Worm (Caenorhabditis elegans) whole organism, late embryonic: ENCODE measurements around the gene acs-17.

Experiments used
- C38D4.7 ChIP-seq: fragments of 200-800 bp; sonication (Bioruptor generic); optimal IDR thresholded peaks from 2 replicates; lab custom pipeline; 2018; ENCODE audit warnings: mild to moderate bottlenecking, missing genetic modification characterization, moderate library complexity, missing compliant biosample characterization
- K02D7.2 ChIP-seq: sonication (generic microtip); optimal IDR thresholded peaks from 2 replicates; lab custom pipeline; 2017; ENCODE audit warnings: mild to moderate bottlenecking, missing genetic modification characterization, missing compliant biosample characterization
- Y22D7AL.16 ChIP-seq: sonication (generic microtip); optimal IDR thresholded peaks from 2 replicates; lab custom pipeline; 2016; ENCODE audit warnings: missing genetic modification characterization, missing compliant biosample characterization
- ceh-14 ChIP-seq: sonication (generic microtip); optimal IDR thresholded peaks from 2 replicates; lab custom pipeline; 2016; ENCODE audit warnings: missing genotype, missing genetic modification characterization, missing compliant biosample characterization
- ceh-18 ChIP-seq: sonication (generic microtip); optimal IDR thresholded peaks from 2 replicates; lab custom pipeline; 2016; ENCODE audit warnings: missing genetic modification characterization, missing compliant biosample characterization
- ceh-19 ChIP-seq: fragments of 200-800 bp; sonication (Bioruptor generic); optimal IDR thresholded peaks from 2 replicates; lab custom pipeline; 2018; ENCODE audit warnings: mild to moderate bottlenecking, missing genetic modification characterization, missing compliant biosample characterization
- ceh-2 ChIP-seq: sonication (generic microtip); optimal IDR thresholded peaks from 2 replicates; lab custom pipeline; 2016; ENCODE audit warnings: missing genotype, missing genetic modification characterization, missing compliant biosample characterization
- ceh-22 ChIP-seq: sonication (generic microtip); optimal IDR thresholded peaks from 2 replicates; lab custom pipeline; 2017; ENCODE audit warnings: missing biosample characterization, missing genetic modification characterization
- ceh-24 ChIP-seq: sonication (generic microtip); optimal IDR thresholded peaks from 2 replicates; lab custom pipeline; 2016; ENCODE audit warnings: mild to moderate bottlenecking, missing genetic modification characterization, missing compliant biosample characterization
- ceh-31 ChIP-seq: sonication (generic microtip); optimal IDR thresholded peaks from 2 replicates; lab custom pipeline; 2016; ENCODE audit warnings: missing genetic modification characterization, missing compliant biosample characterization
- ceh-34 ChIP-seq: sonication (generic microtip); optimal IDR thresholded peaks from 2 replicates; lab custom pipeline; 2016; ENCODE audit warnings: mild to moderate bottlenecking, missing genetic modification characterization, missing compliant biosample characterization
- ceh-45 ChIP-seq: fragments of 200-800 bp; sonication (Bioruptor generic); IDR thresholded peaks from 2 replicates; pipeline ENCODE4 v1.3.6; 2022; ENCODE audit warnings: missing genetic modification reagents, missing genetic modification characterization, missing compliant biosample characterization
- ceh-9 ChIP-seq: sonication (generic microtip); optimal IDR thresholded peaks from 2 replicates; lab custom pipeline; 2016; ENCODE audit warnings: mild to moderate bottlenecking, missing genetic modification characterization, inconsistent platforms, missing compliant biosample characterization
- che-1 ChIP-seq: sonication (generic microtip); optimal IDR thresholded peaks from 2 replicates; lab custom pipeline; 2016; ENCODE audit warnings: mild to moderate bottlenecking, missing genetic modification characterization, missing compliant biosample characterization
- dve-1 ChIP-seq: sonication (generic microtip); optimal IDR thresholded peaks from 2 replicates; lab custom pipeline; 2017; ENCODE audit warnings: antibody characterized with exemption, mild to moderate bottlenecking, missing genetic modification characterization, missing compliant biosample characterization
- elt-4 ChIP-seq: sonication (generic microtip); optimal IDR thresholded peaks from 2 replicates; lab custom pipeline; 2016; ENCODE audit warnings: missing genetic modification characterization, missing compliant biosample characterization
- fax-1 ChIP-seq: sonication (generic microtip); optimal IDR thresholded peaks from 2 replicates; lab custom pipeline; 2016; ENCODE audit warnings: missing genotype, missing genetic modification characterization, missing compliant biosample characterization
- fkh-6 ChIP-seq: sonication (generic microtip); optimal IDR thresholded peaks from 2 replicates; lab custom pipeline; 2016; ENCODE audit warnings: missing genetic modification characterization, missing compliant biosample characterization
- gmeb-2 ChIP-seq: sonication (generic microtip); optimal IDR thresholded peaks from 2 replicates; lab custom pipeline; 2016; ENCODE audit warnings: missing genetic modification characterization, inconsistent platforms, missing compliant biosample characterization
- hlh-13 ChIP-seq: fragments of 200-800 bp; sonication (Bioruptor generic); optimal IDR thresholded peaks from 2 replicates; lab custom pipeline; 2018; ENCODE audit warnings: mild to moderate bottlenecking, missing genetic modification characterization, missing compliant biosample characterization
- hlh-15 ChIP-seq: sonication (generic microtip); optimal IDR thresholded peaks from 2 replicates; lab custom pipeline; 2016; ENCODE audit warnings: missing genetic modification characterization, missing compliant biosample characterization
- hlh-30 ChIP-seq: sonication (generic microtip); optimal IDR thresholded peaks from 2 replicates; lab custom pipeline; 2017; ENCODE audit warnings: antibody characterized with exemption, missing genetic modification characterization, missing compliant biosample characterization; ENCODE audit not compliant: insufficient read depth
- hlh-6 ChIP-seq: sonication (generic microtip); optimal IDR thresholded peaks from 2 replicates; lab custom pipeline; 2016; ENCODE audit warnings: missing genotype, missing genetic modification characterization, missing compliant biosample characterization
- lin-11 ChIP-seq: fragments of 200-800 bp; sonication (Bioruptor generic); optimal IDR thresholded peaks from 2 replicates; lab custom pipeline; 2018; ENCODE audit warnings: mild to moderate bottlenecking, missing genetic modification characterization, missing compliant biosample characterization
- mec-3 ChIP-seq: sonication (generic microtip); optimal IDR thresholded peaks from 2 replicates; lab custom pipeline; 2016; ENCODE audit warnings: borderline replicate concordance, missing genetic modification characterization, missing compliant biosample characterization
- nfya-1 ChIP-seq: sonication (generic microtip); optimal IDR thresholded peaks from 2 replicates; lab custom pipeline; 2017; ENCODE audit warnings: missing genetic modification characterization, mild to moderate bottlenecking, missing compliant biosample characterization, antibody characterized with exemption, moderate library complexity
- nhr-11 ChIP-seq: fragments of 150-350 bp; optimal IDR thresholded peaks from 2 replicates; lab custom pipeline; 2014; ENCODE audit warnings: missing biosample characterization, missing genetic modification characterization
- nhr-232 ChIP-seq: sonication (generic microtip); optimal IDR thresholded peaks from 2 replicates; lab custom pipeline; 2016; ENCODE audit warnings: missing genetic modification characterization, missing compliant biosample characterization
- npax-4 ChIP-seq: sonication (generic microtip); optimal IDR thresholded peaks from 2 replicates; lab custom pipeline; 2016; ENCODE audit warnings: missing genetic modification characterization, missing compliant biosample characterization
- pag-3 ChIP-seq: sonication (generic microtip); optimal IDR thresholded peaks from 2 replicates; lab custom pipeline; 2016; ENCODE audit warnings: missing compliant biosample characterization, missing genetic modification characterization, borderline replicate concordance
- pat-9 ChIP-seq: fragments of 200-800 bp; sonication (Bioruptor generic); optimal IDR thresholded peaks from 2 replicates; lab custom pipeline; 2018; ENCODE audit warnings: mild to moderate bottlenecking, missing genetic modification characterization, moderate library complexity, missing compliant biosample characterization
- pax-1 ChIP-seq: fragments of 150-350 bp; optimal IDR thresholded peaks from 2 replicates; lab custom pipeline; 2014; ENCODE audit warnings: missing biosample characterization, missing genetic modification characterization
- pha-4 ChIP-seq: fragments of 150-350 bp; optimal IDR thresholded peaks from 2 replicates; lab custom pipeline; 2018; ENCODE audit warnings: missing biosample characterization, missing genetic modification reagents, missing genetic modification characterization
- pros-1 ChIP-seq: fragments of 150-350 bp; optimal IDR thresholded peaks from 2 replicates; lab custom pipeline; 2014; ENCODE audit warnings: missing biosample characterization, missing genetic modification reagents, missing genetic modification characterization
- ref-2 ChIP-seq: sonication (generic microtip); optimal IDR thresholded peaks from 2 replicates; lab custom pipeline; 2016; ENCODE audit warnings: missing genetic modification characterization, missing compliant biosample characterization
- sdc-2 ChIP-seq: sonication (generic microtip); optimal IDR thresholded peaks from 2 replicates; lab custom pipeline; 2016; ENCODE audit warnings: missing genotype, missing genetic modification characterization, missing compliant biosample characterization
- sox-2 ChIP-seq: fragments of 200-800 bp; sonication (Bioruptor generic); IDR thresholded peaks from 2 replicates; pipeline ENCODE4 v1.3.6; 2022; ENCODE audit warnings: missing genetic modification reagents, missing genetic modification characterization, missing compliant biosample characterization
- tbx-2 ChIP-seq: sonication (generic microtip); optimal IDR thresholded peaks from 2 replicates; lab custom pipeline; 2016; ENCODE audit warnings: missing genetic modification characterization, missing compliant biosample characterization
- unc-3 ChIP-seq, 2 experiments: fragments of 200-800 bp in 1 of 2; sonication (Bioruptor generic) in 1 of 2; sonication (generic microtip) in 1 of 2; conservative IDR thresholded peaks in 1 of 2; optimal IDR thresholded peaks in 1 of 2; 2 replicates each; pipeline versions ENCODE4 v1.3.6 to Lab custom; 2016 to 2022; ENCODE audit warnings: missing compliant biosample characterization in 2 of 2, missing genetic modification characterization in 2 of 2, missing genetic modification reagents in 1 of 2
- unc-42 ChIP-seq: sonication (generic microtip); optimal IDR thresholded peaks from 2 replicates; lab custom pipeline; 2016; ENCODE audit warnings: missing genotype, missing genetic modification characterization, missing compliant biosample characterization
- unc-55 ChIP-seq: sonication (generic microtip); optimal IDR thresholded peaks from 2 replicates; lab custom pipeline; 2017; ENCODE audit warnings: missing biosample characterization, missing genetic modification reagents, missing genetic modification characterization
- unc-86 ChIP-seq: sonication (generic microtip); optimal IDR thresholded peaks from 2 replicates; lab custom pipeline; 2016; ENCODE audit warnings: missing genetic modification characterization, missing compliant biosample characterization
- zip-5 ChIP-seq: sonication (generic microtip); optimal IDR thresholded peaks from 2 replicates; lab custom pipeline; 2016; ENCODE audit warnings: missing genetic modification characterization, missing compliant biosample characterization

The acs-17 gene

DNA sequence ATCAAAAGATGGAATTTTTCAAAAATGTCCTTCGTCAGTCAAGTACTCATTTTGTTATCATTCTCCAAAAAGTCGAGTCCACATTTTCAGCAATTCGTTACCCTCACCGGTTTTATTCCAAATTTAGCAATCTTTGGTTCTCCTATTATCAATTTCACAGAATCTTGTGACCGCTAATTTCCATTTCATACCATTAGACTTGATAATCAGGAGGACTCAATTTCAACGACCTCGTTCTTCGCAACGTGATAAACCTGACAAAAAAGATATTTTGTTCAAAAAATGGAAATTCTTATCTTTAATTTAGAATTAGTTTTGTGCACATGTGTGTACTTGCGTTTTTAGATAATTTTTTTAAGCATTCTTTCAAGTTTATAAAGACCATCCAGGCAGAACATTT lies 18.2 kb upstream of the acs-17 start:
- TF ChIP-seq gmeb-2 (tag; lab: Kevin White, UChicago): no peak
- no peak for TF ChIP-seq ceh-22 (tag; lab: Kevin White, UChicago)
- TF ChIP-seq ceh-2: no peak
- no peak for TF ChIP-seq fax-1 (tag; lab: Kevin White, UChicago)
- TF ChIP-seq hlh-15 (tag; lab: Kevin White, UChicago): no peak
- no peak for TF ChIP-seq K02D7.2 (tag; lab: Kevin White, UChicago)

DNA sequence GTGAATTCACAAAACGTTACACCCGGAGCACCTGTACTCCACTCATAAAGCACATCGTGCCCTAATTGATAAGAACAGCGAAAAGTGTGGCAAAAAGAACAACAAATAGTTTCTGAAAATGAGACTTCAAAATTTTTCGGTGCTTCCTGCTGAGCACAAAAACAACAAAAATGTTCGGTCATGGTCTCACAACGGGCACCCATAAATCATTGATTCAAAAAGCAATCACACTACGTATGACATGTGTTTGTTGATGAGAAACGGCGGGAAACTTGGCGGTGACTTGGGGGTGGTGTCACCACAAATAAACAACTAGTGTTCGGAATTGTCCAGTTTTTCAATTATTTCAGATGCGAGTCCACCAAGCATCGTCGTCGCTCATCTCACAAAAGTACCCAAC lies 16.6 kb upstream of the acs-17 start:
- TF ChIP-seq ceh-34 (tag; lab: Kevin White, UChicago) (no peak), npax-4 (tag; lab: Kevin White, UChicago) (no peak), zip-5 (tag; lab: Kevin White, UChicago) (no peak), ceh-24 (tag; lab: Kevin White, UChicago) (no peak), ceh-45 (no peak), sdc-2 (tag; lab: Kevin White, UChicago) (no peak), dve-1 (tag; lab: Kevin White, UChicago) (no peak)

DNA sequence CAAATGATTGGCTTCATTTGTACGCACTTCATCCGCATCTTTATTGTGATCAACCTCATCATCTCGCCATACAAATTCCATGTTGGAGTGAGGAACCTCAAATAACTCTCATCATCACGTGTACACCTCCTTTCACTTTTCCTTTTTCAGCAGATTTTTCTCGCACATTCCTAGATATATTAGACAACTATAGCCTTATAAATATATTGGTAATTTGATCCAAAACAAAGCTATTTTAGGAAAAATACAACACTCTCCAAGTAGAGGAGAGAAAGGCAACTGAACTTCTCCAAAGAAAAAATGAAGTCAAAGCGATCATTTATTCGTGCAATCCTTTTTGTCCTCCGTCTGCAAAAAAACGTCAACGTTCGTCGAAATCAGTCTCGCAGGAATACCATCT lies 14.5 kb upstream of the acs-17 start, which contains the start of gene R07E4.1:
R07E4.1 (plus strand) TSS at position 301 of the 400 bp plus-strand sequence.
- no peak for TF ChIP-seq hlh-15 (tag; lab: Kevin White, UChicago)
- no peak for TF ChIP-seq ceh-14 (tag; lab: Kevin White, UChicago)
- no peak for TF ChIP-seq C38D4.7 (GFP tag; lab: Kevin White, UChicago)
- no peak for TF ChIP-seq pat-9 (tag; lab: Kevin White, UChicago)
- no peak for TF ChIP-seq Y22D7AL.16 (tag; lab: Kevin White, UChicago)
- TF ChIP-seq ceh-18 (tag; lab: Kevin White, UChicago): no peak
- TF ChIP-seq npax-4 (tag; lab: Kevin White, UChicago): no peak
- no peak for TF ChIP-seq che-1 (tag; lab: Kevin White, UChicago)
- no peak for TF ChIP-seq hlh-6 (tag; lab: Kevin White, UChicago)
- TF ChIP-seq unc-3 (GFP tag; conservative IDR thresholded peaks at IDR 0.05; lab: Robert Waterston, UW): no peak
- TF ChIP-seq unc-3 (tag; optimal IDR thresholded peaks at IDR 0.05; lab: Kevin White, UChicago): no peak
- TF ChIP-seq lin-11 (tag; lab: Kevin White, UChicago): no peak
- no peak for TF ChIP-seq ceh-24 (tag; lab: Kevin White, UChicago)
- TF ChIP-seq ceh-19 (GFP tag; lab: Kevin White, UChicago): no peak
- no peak for TF ChIP-seq tbx-2 (tag; lab: Kevin White, UChicago)
- no peak for TF ChIP-seq mec-3 (tag; lab: Kevin White, UChicago)
- TF ChIP-seq ceh-31 (tag; lab: Kevin White, UChicago): no peak
- no peak for TF ChIP-seq fkh-6 (tag; lab: Kevin White, UChicago)
- no peak for TF ChIP-seq dve-1 (tag; lab: Kevin White, UChicago)
- no peak for TF ChIP-seq nhr-232 (tag; lab: Kevin White, UChicago)
- no peak for TF ChIP-seq unc-86 (tag; lab: Kevin White, UChicago)

DNA sequence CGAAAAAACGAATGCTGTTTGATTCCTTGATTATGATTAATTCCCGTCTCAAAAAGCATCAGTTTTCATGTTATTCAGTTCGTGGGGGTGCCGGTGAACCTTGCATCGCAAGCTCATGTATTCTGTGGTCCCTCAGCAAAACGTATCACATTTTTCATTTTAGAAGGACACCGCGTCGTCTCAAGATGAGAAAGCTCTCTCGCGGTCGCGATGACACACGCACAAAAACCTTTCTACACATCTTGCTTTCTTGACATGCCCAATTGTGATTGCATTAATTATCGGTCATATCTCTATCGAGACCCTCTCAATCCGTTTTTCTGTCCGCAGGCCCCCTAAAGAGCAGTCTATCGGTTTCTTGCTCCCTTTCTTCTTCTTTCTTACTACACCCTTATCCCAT lies 11.8 kb upstream of the acs-17 start:
- TF ChIP-seq unc-42 (tag; lab: Kevin White, UChicago) (peak; percentile 17), hlh-30 (tag; lab: Kevin White, UChicago) (no peak)

DNA sequence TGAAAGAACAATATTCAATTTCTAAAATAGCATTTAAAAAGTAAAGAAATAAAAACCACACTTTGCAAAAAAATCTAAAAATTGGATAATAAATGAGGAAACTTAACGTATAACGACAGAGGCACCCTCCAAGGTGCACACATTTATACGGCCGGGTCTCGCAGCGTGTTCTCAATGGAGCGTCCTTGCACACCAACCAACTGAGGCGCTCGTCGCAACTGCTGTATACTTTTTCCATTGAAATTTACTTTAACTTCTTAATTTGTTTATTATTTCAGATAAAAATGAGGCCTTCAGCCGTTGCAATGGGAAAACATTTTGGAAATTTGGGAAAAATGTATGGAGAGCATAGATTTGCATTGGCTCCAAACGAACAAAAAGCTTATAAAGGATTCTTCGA lies 8.9 kb upstream of the acs-17 start, which contains the start of the genes R07E4.5 and R07E4.3:
R07E4.5 (minus strand) TSS at position 1 of the 400 bp plus-strand sequence.
R07E4.3 (plus strand) TSS at position 285 of the 400 bp plus-strand sequence.
- no peak for TF ChIP-seq hlh-13 (GFP tag; lab: Kevin White, UChicago)
- peak; percentile 22 for TF ChIP-seq ceh-18 (tag; lab: Kevin White, UChicago)
- no peak for TF ChIP-seq unc-86 (tag; lab: Kevin White, UChicago)
- no peak for TF ChIP-seq pros-1 (tag; lab: Kevin White, UChicago)
- TF ChIP-seq ceh-31 (tag; lab: Kevin White, UChicago): peak; percentile 56
- no peak for TF ChIP-seq unc-55 (GFP tag; lab: Kevin White, UChicago)
- TF ChIP-seq ceh-14 (tag; lab: Kevin White, UChicago): no peak
- no peak for TF ChIP-seq pha-4 (tag; lab: Kevin White, UChicago)
- TF ChIP-seq ref-2 (tag; lab: Kevin White, UChicago): no peak
- peak; percentile 10 for TF ChIP-seq ceh-34 (tag; lab: Kevin White, UChicago)
- no peak for TF ChIP-seq fax-1 (tag; lab: Kevin White, UChicago)
- TF ChIP-seq nhr-11 (tag; lab: Kevin White, UChicago): no peak
- peak; percentile 39 for TF ChIP-seq unc-42 (tag; lab: Kevin White, UChicago)
- no peak for TF ChIP-seq sdc-2 (tag; lab: Kevin White, UChicago)
- TF ChIP-seq sox-2 (GFP tag; lab: Robert Waterston, UW): no peak
- no peak for TF ChIP-seq pag-3 (tag; lab: Kevin White, UChicago)
- no peak for TF ChIP-seq elt-4
- TF ChIP-seq nfya-1 (tag; lab: Kevin White, UChicago): peak; percentile 51
- no peak for TF ChIP-seq zip-5 (tag; lab: Kevin White, UChicago)
- TF ChIP-seq dve-1 (tag; lab: Kevin White, UChicago): peak; percentile 45
- no peak for TF ChIP-seq ceh-9
- no peak for TF ChIP-seq pax-1
- no peak for TF ChIP-seq Y22D7AL.16 (tag; lab: Kevin White, UChicago)
